Worm (Caenorhabditis elegans) whole organism, young adult: ENCODE measurements around the gene C06A1.3.

Source experiments
- B0019.2 ChIP-seq: fragments of 200-800 bp; sonication (Bioruptor generic); conservative IDR thresholded peaks from 2 replicates; pipeline ENCODE4 v1.3.6; 2022; ENCODE audit warnings: missing genetic modification reagents, missing genetic modification characterization, missing compliant biosample characterization
- D2030.7 ChIP-seq: fragments of 200-800 bp; sonication (Bioruptor generic); IDR thresholded peaks from 2 replicates; pipeline ENCODE4 v1.3.6; 2022; ENCODE audit warnings: missing genetic modification reagents, missing genetic modification characterization, missing compliant biosample characterization
- F22D6.2 ChIP-seq: sonication (generic microtip); optimal IDR thresholded peaks from 2 replicates; lab custom pipeline; 2016; ENCODE audit warnings: mild to moderate bottlenecking, missing genetic modification characterization, missing compliant biosample characterization
- F23B12.7 ChIP-seq: sonication (generic microtip); optimal IDR thresholded peaks from 2 replicates; lab custom pipeline; 2017; ENCODE audit warnings: missing genetic modification characterization, mild to moderate bottlenecking, missing compliant biosample characterization, antibody characterized with exemption, moderate library complexity; ENCODE audit not compliant: insufficient read depth
- F37B4.10 ChIP-seq: fragments of 200-800 bp; sonication (Bioruptor generic); IDR thresholded peaks from 2 replicates; pipeline ENCODE4 v1.3.6; 2022; ENCODE audit warnings: missing genetic modification characterization, missing compliant biosample characterization
- F49E8.2 ChIP-seq: sonication (generic microtip); optimal IDR thresholded peaks from 3 replicates; lab custom pipeline; 2017; ENCODE audit warnings: missing genetic modification characterization, mild to moderate bottlenecking, missing compliant biosample characterization, antibody characterized with exemption, moderate library complexity; ENCODE audit not compliant: insufficient read depth
- F52B5.7 ChIP-seq: sonication (generic microtip); optimal IDR thresholded peaks from 2 replicates; lab custom pipeline; 2016; ENCODE audit warnings: mild to moderate bottlenecking, missing genetic modification characterization, missing compliant biosample characterization
- F57C9.4 ChIP-seq: sonication (generic microtip); optimal IDR thresholded peaks from 2 replicates; lab custom pipeline; 2017; ENCODE audit warnings: mild to moderate bottlenecking, missing genetic modification characterization, missing compliant biosample characterization
- T26A5.8 ChIP-seq: sonication (generic microtip); optimal IDR thresholded peaks from 2 replicates; lab custom pipeline; 2016; ENCODE audit warnings: missing genetic modification characterization, missing compliant biosample characterization
- Y95B8A.8 ChIP-seq: fragments of 200-800 bp; sonication (Bioruptor generic); IDR thresholded peaks from 2 replicates; pipeline ENCODE4 v1.3.6; 2022; ENCODE audit warnings: missing genetic modification reagents, missing genetic modification characterization, missing compliant biosample characterization
- ZK185.1 ChIP-seq: sonication (generic microtip); optimal IDR thresholded peaks from 2 replicates; lab custom pipeline; 2016; ENCODE audit warnings: mild to moderate bottlenecking, missing genetic modification characterization, missing compliant biosample characterization; ENCODE audit not compliant: poor library complexity, severe bottlenecking
- akir-1 ChIP-seq: fragments of 200-800 bp; sonication (Bioruptor generic); optimal IDR thresholded peaks from 2 replicates; lab custom pipeline; 2018; ENCODE audit warnings: mild to moderate bottlenecking, missing genetic modification characterization, moderate library complexity, missing compliant biosample characterization
- aptf-2 ChIP-seq: fragments of 200-800 bp; sonication (Bioruptor generic); conservative IDR thresholded peaks from 2 replicates; pipeline ENCODE4 v1.3.6; 2022; ENCODE audit warnings: missing genetic modification reagents, missing genetic modification characterization, missing compliant biosample characterization
- bed-2 ChIP-seq: fragments of 200-800 bp; sonication (Bioruptor generic); IDR thresholded peaks from 2 replicates; pipeline ENCODE4 v1.3.6; 2022; ENCODE audit warnings: missing genetic modification reagents, missing genetic modification characterization, missing compliant biosample characterization
- cebp-1 ChIP-seq, 2 experiments: fragments of 200-800 bp in 1 of 2; sonication (Bioruptor generic) in 1 of 2; sonication (generic microtip) in 1 of 2; IDR thresholded peaks in 1 of 2; optimal IDR thresholded peaks in 1 of 2; 2 replicates each; pipeline versions ENCODE4 v1.3.6 to Lab custom; 2017 to 2022; ENCODE audit warnings: missing compliant biosample characterization in 2 of 2, missing genetic modification characterization in 2 of 2, mild to moderate bottlenecking in 1 of 2, missing genetic modification reagents in 1 of 2, moderate library complexity in 1 of 2
- ceh-40 ChIP-seq: fragments of 200-800 bp; sonication (Bioruptor generic); IDR thresholded peaks from 2 replicates; pipeline ENCODE4 v1.3.6; 2022; ENCODE audit warnings: missing genetic modification characterization, missing compliant biosample characterization
- ceh-58 ChIP-seq: fragments of 200-800 bp; sonication (Bioruptor generic); IDR thresholded peaks from 2 replicates; pipeline ENCODE4 v1.3.6; 2022; ENCODE audit warnings: missing genetic modification characterization, missing compliant biosample characterization
- ceh-79 ChIP-seq: sonication (generic microtip); optimal IDR thresholded peaks from 2 replicates; lab custom pipeline; 2017; ENCODE audit warnings: mild to moderate bottlenecking, missing genetic modification characterization, missing compliant biosample characterization
- chd-7 ChIP-seq: sonication (generic microtip); optimal IDR thresholded peaks from 2 replicates; lab custom pipeline; 2016; ENCODE audit warnings: mild to moderate bottlenecking, missing genetic modification characterization, moderate library complexity, missing compliant biosample characterization
- efl-1 ChIP-seq: fragments of 150-350 bp; optimal IDR thresholded peaks from 2 replicates; lab custom pipeline; 2014; ENCODE audit warnings: missing biosample characterization, missing genetic modification reagents, missing genetic modification characterization
- egl-18 ChIP-seq: fragments of 200-800 bp; sonication (Bioruptor generic); IDR thresholded peaks from 2 replicates; pipeline ENCODE4 v1.3.6; 2022; ENCODE audit warnings: missing genetic modification reagents, missing genetic modification characterization, missing compliant biosample characterization
- ekl-4 ChIP-seq: fragments of 200-800 bp; sonication (Bioruptor generic); IDR thresholded peaks from 2 replicates; pipeline ENCODE4 v1.3.6; 2022; ENCODE audit warnings: missing genetic modification reagents, missing genetic modification characterization, missing compliant biosample characterization
- fkh-3 ChIP-seq: sonication (generic microtip); optimal IDR thresholded peaks from 2 replicates; lab custom pipeline; 2016; ENCODE audit warnings: mild to moderate bottlenecking, missing genetic modification characterization, missing compliant biosample characterization
- hlh-26 ChIP-seq: fragments of 200-800 bp; sonication (Bioruptor generic); conservative IDR thresholded peaks from 2 replicates; pipeline ENCODE4 v1.3.6; 2022; ENCODE audit warnings: missing genetic modification reagents, missing genetic modification characterization, missing compliant biosample characterization
- let-526 ChIP-seq: fragments of 200-800 bp; sonication (Bioruptor generic); IDR thresholded peaks from 2 replicates; pipeline ENCODE4 v1.3.6; 2022; ENCODE audit warnings: missing genetic modification reagents, missing genetic modification characterization, missing compliant biosample characterization
- lin-40 ChIP-seq: sonication (generic microtip); optimal IDR thresholded peaks from 2 replicates; lab custom pipeline; 2016; ENCODE audit warnings: missing genetic modification characterization, mild to moderate bottlenecking, missing compliant biosample characterization, missing genotype, missing genetic modification reagents
- lin-54 ChIP-seq: fragments of 200-800 bp; sonication (Bioruptor generic); optimal IDR thresholded peaks from 2 replicates; lab custom pipeline; 2018; ENCODE audit warnings: mild to moderate bottlenecking, missing genetic modification characterization, missing compliant biosample characterization
- lir-1 ChIP-seq: fragments of 200-800 bp; sonication (Bioruptor generic); conservative IDR thresholded peaks from 2 replicates; pipeline ENCODE4 v1.3.6; 2022; ENCODE audit warnings: missing genetic modification reagents, missing genetic modification characterization, missing compliant biosample characterization
- madf-10 ChIP-seq: sonication (generic microtip); optimal IDR thresholded peaks from 2 replicates; lab custom pipeline; 2016; ENCODE audit warnings: mild to moderate bottlenecking, missing genetic modification characterization, missing compliant biosample characterization
- madf-8 ChIP-seq: fragments of 200-800 bp; sonication (Bioruptor generic); conservative IDR thresholded peaks from 2 replicates; pipeline ENCODE4 v1.3.6; 2022; ENCODE audit warnings: missing genetic modification reagents, missing genetic modification characterization, missing compliant biosample characterization
- mes-4 ChIP-seq: sonication (generic microtip); optimal IDR thresholded peaks from 2 replicates; lab custom pipeline; 2016; ENCODE audit warnings: missing genotype, missing genetic modification characterization, missing compliant biosample characterization
- nfya-2 ChIP-seq: fragments of 200-800 bp; sonication (Bioruptor generic); IDR thresholded peaks from 2 replicates; pipeline ENCODE4 v1.3.6; 2022; ENCODE audit warnings: missing genetic modification reagents, missing genetic modification characterization, missing compliant biosample characterization
- repo-1 ChIP-seq: sonication (generic microtip); optimal IDR thresholded peaks from 2 replicates; lab custom pipeline; 2017; ENCODE audit warnings: mild to moderate bottlenecking, missing genetic modification characterization, missing compliant biosample characterization
- snpc-4 ChIP-seq, 5 experiments: fragments of 150-350 bp in 1 of 5; sonication (generic microtip) in 4 of 5; optimal IDR thresholded peaks; 2 replicates each; lab custom pipeline; 2014 to 2018; ENCODE audit warnings: missing genetic modification characterization in 5 of 5, missing biosample characterization in 3 of 5, antibody characterized with exemption in 2 of 5, mild to moderate bottlenecking in 2 of 5, missing compliant biosample characterization in 2 of 5, missing genotype in 2 of 5, moderate library complexity in 2 of 5, missing genetic modification reagents in 1 of 5
- unc-62 ChIP-seq: fragments of 150-350 bp; optimal IDR thresholded peaks from 2 replicates; lab custom pipeline; 2014; ENCODE audit warnings: missing biosample characterization, missing genetic modification reagents, missing genetic modification characterization
- xnd-1 ChIP-seq: sonication (generic microtip); optimal IDR thresholded peaks from 2 replicates; lab custom pipeline; 2016; ENCODE audit warnings: missing genotype, missing genetic modification reagents, missing genetic modification characterization, missing compliant biosample characterization
- ztf-26 ChIP-seq: sonication (generic microtip); optimal IDR thresholded peaks from 2 replicates; lab custom pipeline; 2017; ENCODE audit warnings: missing genetic modification characterization, missing compliant biosample characterization
- ztf-28 ChIP-seq: fragments of 200-800 bp; sonication (Bioruptor generic); IDR thresholded peaks from 2 replicates; pipeline ENCODE4 v1.3.6; 2022; ENCODE audit warnings: missing genetic modification reagents, missing genetic modification characterization, missing compliant biosample characterization
- ztf-6 ChIP-seq: fragments of 200-800 bp; sonication (Bioruptor generic); IDR thresholded peaks from 2 replicates; pipeline ENCODE4 v1.3.6; 2022; ENCODE audit warnings: missing genetic modification reagents, missing genetic modification characterization, missing compliant biosample characterization

C06A1.3 gene

ce11 chrII:10563368-10563767, 8.7 kb upstream of the C06A1.3 start, which contains the start of gene cdc-48.1 (continued):
- TF ChIP-seq F37B4.10 (peak; percentile 98), efl-1 (GFP tag; lab: Kevin White, UChicago) (peak; percentile 100), madf-8 (GFP tag; lab: Robert Waterston, UW) (peak; percentile 94), T26A5.8 (tag; lab: Kevin White, UChicago) (peak; percentile 56), lin-40 (tag; lab: Kevin White, UChicago) (peak; percentile 99), D2030.7 (GFP tag; lab: Robert Waterston, UW) (peak; percentile 99), chd-7 (tag; lab: Kevin White, UChicago) (peak; percentile 99), B0019.2 (GFP tag; lab: Robert Waterston, UW) (peak; percentile 98), akir-1 (GFP tag; lab: Kevin White, UChicago) (peak; percentile 75), Y95B8A.8 (GFP tag; lab: Robert Waterston, UW) (peak; percentile 100), ztf-28 (GFP tag; lab: Robert Waterston, UW) (peak; percentile 97), F52B5.7 (tag; lab: Kevin White, UChicago) (peak; percentile 98), xnd-1 (tag; lab: Kevin White, UChicago) (peak; percentile 87), F23B12.7 (tag; lab: Kevin White, UChicago) (peak; percentile 99), ceh-40 (GFP tag; lab: Robert Waterston, UW) (peak; percentile 94), ZK185.1 (tag; lab: Kevin White, UChicago) (peak; percentile 99), cebp-1 (GFP tag; IDR thresholded peaks at IDR 0.05; lab: Robert Waterston, UW) (peak; percentile 94), cebp-1 (tag; optimal IDR thresholded peaks at IDR 0.05; lab: Kevin White, UChicago) (peak; percentile 98), bed-2 (GFP tag; lab: Robert Waterston, UW) (peak; percentile 95), fkh-3 (peak; percentile 59), F57C9.4 (tag; lab: Kevin White, UChicago) (peak; percentile 93), ztf-6 (GFP tag; lab: Robert Waterston, UW) (peak; percentile 99), F22D6.2 (peak; percentile 95), madf-10 (peak; percentile 97), lin-54 (GFP tag; lab: Kevin White, UChicago) (peak; percentile 100), ceh-58 (GFP tag; lab: Robert Waterston, UW) (0 out of 2 replicates have a peak, but pooled peaks have one; percentile 88), egl-18 (GFP tag; lab: Robert Waterston, UW) (peak; percentile 99), mes-4 (tag; lab: Kevin White, UChicago) (peak; percentile 86), hlh-26 (GFP tag; lab: Robert Waterston, UW) (no peak), aptf-2 (GFP tag; lab: Robert Waterston, UW) (peak; percentile 90), ceh-79 (peak; percentile 88)
- TF ChIP-seq, all 124 proteins: peak for 114

- TF ChIP-seq unc-62 (GFP tag; lab: Kevin White, UChicago) (no peak), ekl-4 (GFP tag; lab: Robert Waterston, UW) (no peak), ztf-26 (tag; lab: Kevin White, UChicago) (no peak), let-526 (GFP tag; lab: Robert Waterston, UW) (no peak), lir-1 (GFP tag; lab: Robert Waterston, UW) (no peak), nfya-2 (no peak), snpc-4 (GFP tag; optimal IDR thresholded peaks at IDR 0.05; lab: Kevin White, UChicago) (no peak), snpc-4 (tag; optimal IDR thresholded peaks at IDR 0.05; lab: Kevin White, UChicago) (no peak), repo-1 (no peak), bed-2 (GFP tag; lab: Robert Waterston, UW) (no peak), F49E8.2 (tag; lab: Kevin White, UChicago) (no peak)
- TF ChIP-seq, all 124 proteins: peak for 0
Measured at ce11 chrII:10564578-10564977, 7.5 kb upstream of the C06A1.3 start, which contains the start of the genes C06A1.6 and C06A1.7. Gene C06A1.6 (minus strand): TSS chrII:10564678. Gene C06A1.7 (plus strand): TSS chrII:10564891.
